Worm (Caenorhabditis elegans) whole organism, mixed stage, embryonic: ENCODE results near the gene gtf-2E1.

Source experiments
- M03D4.4 ChIP-seq: sonication (generic microtip); optimal IDR thresholded peaks from 2 replicates; lab custom pipeline; 2017; ENCODE audit warnings: mild to moderate bottlenecking, missing genetic modification characterization, missing compliant biosample characterization
- bed-3 ChIP-seq: fragments of 200-800 bp; sonication (Bioruptor generic); optimal IDR thresholded peaks from 3 replicates; lab custom pipeline; 2018; ENCODE audit warnings: mild to moderate bottlenecking, missing genetic modification characterization, moderate library complexity, missing compliant biosample characterization
- blmp-1 ChIP-seq: fragments of 150-350 bp; optimal IDR thresholded peaks from 2 replicates; lab custom pipeline; 2014; ENCODE audit warnings: missing biosample characterization, missing genetic modification characterization
- ceh-39 ChIP-seq: fragments of 150-350 bp; optimal IDR thresholded peaks from 2 replicates; lab custom pipeline; 2014; ENCODE audit warnings: missing biosample characterization, missing genetic modification characterization
- ceh-43 ChIP-seq: fragments of 200-800 bp; sonication (Bioruptor generic); optimal IDR thresholded peaks from 2 replicates; lab custom pipeline; 2018; ENCODE audit warnings: mild to moderate bottlenecking, missing genetic modification characterization, moderate library complexity, missing compliant biosample characterization
- ceh-83 ChIP-seq: fragments of 200-800 bp; sonication (Bioruptor generic); optimal IDR thresholded peaks from 2 replicates; lab custom pipeline; 2018; ENCODE audit warnings: mild to moderate bottlenecking, missing genetic modification characterization, missing compliant biosample characterization
- ces-1 ChIP-seq: fragments of 150-350 bp; optimal IDR thresholded peaks from 2 replicates; lab custom pipeline; 2014; ENCODE audit warnings: missing biosample characterization, missing genetic modification reagents, missing genetic modification characterization
- cnd-1 ChIP-seq: fragments of 200-800 bp; sonication (Bioruptor generic); optimal IDR thresholded peaks from 2 replicates; lab custom pipeline; 2018; ENCODE audit warnings: mild to moderate bottlenecking, missing genetic modification characterization, missing compliant biosample characterization
- drap-1 ChIP-seq: fragments of 200-800 bp; sonication (Bioruptor generic); optimal IDR thresholded peaks from 3 replicates; lab custom pipeline; 2018; ENCODE audit warnings: mild to moderate bottlenecking, missing genetic modification characterization, missing compliant biosample characterization
- elt-1 ChIP-seq: sonication (generic microtip); optimal IDR thresholded peaks from 2 replicates; lab custom pipeline; 2017; ENCODE audit warnings: missing genetic modification characterization, mild to moderate bottlenecking, missing compliant biosample characterization, antibody characterized with exemption, moderate library complexity, borderline replicate concordance; ENCODE audit not compliant: insufficient read depth
- elt-3 ChIP-seq: fragments of 150-350 bp; optimal IDR thresholded peaks from 2 replicates; lab custom pipeline; 2014; ENCODE audit warnings: missing biosample characterization, missing genetic modification characterization
- flh-1 ChIP-seq: fragments of 200-800 bp; sonication (Bioruptor generic); optimal IDR thresholded peaks from 2 replicates; lab custom pipeline; 2018; ENCODE audit warnings: mild to moderate bottlenecking, missing genetic modification characterization, moderate library complexity, missing compliant biosample characterization
- ham-2 ChIP-seq: fragments of 200-800 bp; sonication (Bioruptor generic); optimal IDR thresholded peaks from 2 replicates; lab custom pipeline; 2018; ENCODE audit warnings: mild to moderate bottlenecking, missing genetic modification characterization, missing compliant biosample characterization
- hlh-1 ChIP-seq: fragments of 150-350 bp; optimal IDR thresholded peaks from 2 replicates; lab custom pipeline; 2014; ENCODE audit warnings: missing biosample characterization, missing genetic modification reagents, missing genetic modification characterization
- lin-13 ChIP-seq: fragments of 150-350 bp; optimal IDR thresholded peaks from 2 replicates; lab custom pipeline; 2014; ENCODE audit warnings: missing biosample characterization, missing genetic modification characterization
- lsy-2 ChIP-seq: fragments of 150-350 bp; optimal IDR thresholded peaks from 2 replicates; lab custom pipeline; 2014; ENCODE audit warnings: missing biosample characterization, missing genetic modification characterization
- mab-5 ChIP-seq: fragments of 150-350 bp; optimal IDR thresholded peaks from 2 replicates; lab custom pipeline; 2014; ENCODE audit warnings: missing biosample characterization, missing genetic modification characterization
- mep-1 ChIP-seq: fragments of 150-350 bp; optimal IDR thresholded peaks from 2 replicates; lab custom pipeline; 2017; ENCODE audit warnings: missing biosample characterization, missing genetic modification reagents, missing genetic modification characterization, inconsistent platforms
- mls-2 ChIP-seq: sonication (generic microtip); optimal IDR thresholded peaks from 2 replicates; lab custom pipeline; 2016; ENCODE audit warnings: mild to moderate bottlenecking, missing genetic modification characterization, moderate library complexity, missing compliant biosample characterization
- nhr-12 ChIP-seq: fragments of 150-350 bp; optimal IDR thresholded peaks from 2 replicates; lab custom pipeline; 2014; ENCODE audit warnings: missing biosample characterization, missing genetic modification characterization
- nhr-2 ChIP-seq: fragments of 150-350 bp; optimal IDR thresholded peaks from 2 replicates; lab custom pipeline; 2014; ENCODE audit warnings: missing biosample characterization, missing genetic modification characterization
- nhr-237 ChIP-seq: fragments of 150-350 bp; optimal IDR thresholded peaks from 2 replicates; lab custom pipeline; 2014; ENCODE audit warnings: missing biosample characterization, missing genetic modification characterization
- nhr-28 ChIP-seq: fragments of 150-350 bp; optimal IDR thresholded peaks from 2 replicates; lab custom pipeline; 2014; ENCODE audit warnings: missing biosample characterization, missing genetic modification characterization
- nhr-76 ChIP-seq: sonication (generic microtip); optimal IDR thresholded peaks from 2 replicates; lab custom pipeline; 2017; ENCODE audit warnings: missing biosample characterization, missing genetic modification characterization
- pha-4 ChIP-seq: fragments of 150-350 bp; optimal IDR thresholded peaks from 2 replicates; lab custom pipeline; 2018; ENCODE audit warnings: missing biosample characterization, missing genetic modification reagents, missing genetic modification characterization
- sem-2 ChIP-seq: fragments of 200-800 bp; sonication (Bioruptor generic); optimal IDR thresholded peaks from 2 replicates; lab custom pipeline; 2018; ENCODE audit warnings: mild to moderate bottlenecking, missing genetic modification characterization, missing compliant biosample characterization
- snpc-4 ChIP-seq: fragments of 150-350 bp; optimal IDR thresholded peaks from 2 replicates; lab custom pipeline; 2014; ENCODE audit warnings: missing biosample characterization, missing genetic modification characterization
- sptf-1 ChIP-seq: sonication (generic microtip); optimal IDR thresholded peaks from 2 replicates; lab custom pipeline; 2017; ENCODE audit warnings: mild to moderate bottlenecking, missing genetic modification characterization, moderate library complexity, missing compliant biosample characterization
- tbx-8 ChIP-seq: fragments of 200-800 bp; sonication (Bioruptor generic); optimal IDR thresholded peaks from 2 replicates; lab custom pipeline; 2018; ENCODE audit warnings: mild to moderate bottlenecking, missing genetic modification characterization, moderate library complexity, missing compliant biosample characterization
- unc-120 ChIP-seq: sonication (generic microtip); optimal IDR thresholded peaks from 2 replicates; lab custom pipeline; 2017; ENCODE audit warnings: missing genetic modification characterization, missing compliant biosample characterization; ENCODE audit not compliant: poor library complexity, severe bottlenecking
- unc-39 ChIP-seq: fragments of 150-350 bp; optimal IDR thresholded peaks from 2 replicates; lab custom pipeline; 2014; ENCODE audit warnings: missing biosample characterization, missing genetic modification characterization
- unc-62 ChIP-seq: fragments of 150-350 bp; optimal IDR thresholded peaks from 2 replicates; lab custom pipeline; 2014; ENCODE audit warnings: missing biosample characterization, missing genetic modification reagents, missing genetic modification characterization
- zip-8 ChIP-seq: fragments of 150-350 bp; optimal IDR thresholded peaks from 2 replicates; lab custom pipeline; 2014; ENCODE audit warnings: missing biosample characterization, missing genetic modification characterization
- ztf-11 ChIP-seq: fragments of 150-350 bp; optimal IDR thresholded peaks from 2 replicates; lab custom pipeline; 2014; ENCODE audit warnings: missing biosample characterization, missing genetic modification characterization

The gtf-2E1 gene

DNA sequence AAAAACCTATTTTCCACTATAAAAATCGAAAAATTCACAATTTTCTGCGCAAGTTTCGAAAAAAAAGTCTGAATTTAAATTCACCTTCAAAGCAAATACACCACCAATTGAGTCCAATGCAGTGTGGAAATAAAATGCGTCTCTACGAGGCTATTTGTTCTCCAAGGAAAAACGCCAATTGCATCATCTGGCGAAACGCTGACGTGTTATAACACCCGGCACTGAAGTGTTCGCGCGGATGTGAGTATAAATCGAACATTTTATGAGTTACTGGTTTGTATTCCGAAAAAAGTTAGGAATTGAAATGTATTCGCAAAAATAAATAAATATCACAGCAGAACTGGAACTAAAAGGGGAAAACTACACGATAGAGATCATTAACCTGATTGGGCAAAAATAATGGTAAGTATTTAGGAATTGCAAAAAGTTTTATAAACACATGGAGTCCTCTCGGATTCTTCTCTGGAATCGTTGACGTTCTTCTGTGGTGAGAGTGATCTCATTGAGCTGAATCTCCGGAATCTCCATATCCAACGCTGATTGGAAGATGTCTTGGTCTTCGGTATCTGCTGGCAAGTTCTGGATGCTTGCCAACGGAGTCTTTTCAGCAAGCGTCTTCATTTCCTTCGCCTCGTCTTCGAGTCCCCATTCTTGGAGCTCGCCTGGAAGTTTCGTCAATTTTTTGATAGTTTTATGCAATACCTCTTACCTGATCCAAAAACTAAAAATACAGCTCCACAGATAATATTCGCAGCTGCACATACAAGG is 33.0 kb downstream of the gtf-2E1 start, which contains the start of gene zipt-7.1:
zipt-7.1 (minus strand) TSS at position 232 of the 768 bp plus-strand sequence.
- TF ChIP-seq unc-62 (GFP tag; lab: Kevin White, UChicago) (no peak), unc-39 (tag; lab: Kevin White, UChicago) (no peak), sptf-1 (no peak), M03D4.4 (tag; lab: Kevin White, UChicago) (no peak), ham-2 (GFP tag; lab: Kevin White, UChicago) (no peak), ztf-11 (no peak), flh-1 (no peak), pha-4 (no peak), nhr-28 (tag; lab: Kevin White, UChicago) (no peak), lsy-2 (tag; lab: Kevin White, UChicago) (no peak), ceh-39 (tag; lab: Kevin White, UChicago) (no peak), mls-2 (tag; lab: Kevin White, UChicago) (no peak), lin-13 (no peak), elt-3 (tag; lab: Kevin White, UChicago) (no peak), nhr-2 (tag; lab: Kevin White, UChicago) (no peak), mep-1 (tag; lab: Kevin White, UChicago) (no peak), ceh-83 (no peak), nhr-12 (tag; lab: Kevin White, UChicago) (no peak)

DNA sequence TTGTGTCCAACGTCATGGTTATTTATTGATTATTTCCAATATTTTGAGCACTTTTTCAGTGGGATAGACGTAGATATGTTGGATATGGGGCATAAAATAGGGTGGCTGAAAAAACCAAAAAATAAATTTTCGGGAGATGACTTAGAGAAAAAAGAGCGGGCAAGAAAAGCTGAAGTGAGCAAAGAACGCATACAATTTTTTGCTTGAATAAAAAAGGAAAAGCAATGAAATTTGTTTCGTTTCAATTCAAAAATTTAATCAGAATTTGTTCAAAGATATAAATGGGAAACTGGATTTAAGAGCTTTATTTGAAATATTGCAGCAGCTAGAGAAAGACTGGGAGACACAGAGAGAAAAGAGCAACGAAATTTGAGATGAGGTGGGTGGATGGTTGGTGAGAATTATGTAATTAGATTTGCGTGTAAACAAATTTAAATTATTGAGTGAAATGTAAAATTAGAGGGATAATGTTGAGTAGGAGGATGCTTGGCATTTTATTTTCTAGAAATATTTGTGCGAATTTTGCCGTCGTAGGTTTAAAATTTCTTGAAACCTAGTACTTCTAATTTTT is 36.6 kb downstream of the gtf-2E1 start, which contains the start of the genes T28F3.11 and slc-17.4:
T28F3.11 (minus strand) TSS at position 51 of the 571 bp plus-strand sequence.
slc-17.4 (minus strand) TSS at position 105 of the 571 bp plus-strand sequence.
- TF ChIP-seq ceh-39 (tag; lab: Kevin White, UChicago) (no peak), ces-1 (GFP tag; lab: Kevin White, UChicago) (peak; percentile 64)

DNA sequence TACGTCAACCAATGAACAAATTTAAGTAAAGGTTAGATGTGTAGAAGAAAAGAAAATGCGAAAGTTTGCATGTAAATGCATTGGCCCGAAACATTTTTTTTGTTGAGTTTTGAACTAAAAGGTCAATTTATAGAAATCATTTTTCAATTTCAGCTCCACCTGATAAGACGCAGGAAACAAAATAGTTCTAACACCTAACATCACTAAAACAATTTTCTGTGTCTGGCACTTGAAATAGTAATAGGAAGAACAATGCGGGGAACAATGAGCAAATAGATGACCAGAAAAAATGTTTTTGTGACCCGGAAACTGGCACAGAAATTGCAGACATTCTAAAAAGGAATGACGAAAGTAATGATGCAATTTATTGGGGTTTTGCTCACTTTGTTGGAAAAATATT is 37.2 kb downstream of the gtf-2E1 start:
- TF ChIP-seq ces-1 (GFP tag; lab: Kevin White, UChicago) (no peak), mab-5 (no peak), cnd-1 (tag; lab: Kevin White, UChicago) (no peak), nhr-76 (tag; lab: Kevin White, UChicago) (no peak), elt-1 (tag; lab: Kevin White, UChicago) (no peak), zip-8 (tag; lab: Kevin White, UChicago) (no peak), nhr-12 (tag; lab: Kevin White, UChicago) (no peak), drap-1 (GFP tag; lab: Kevin White, UChicago) (no peak), ceh-83 (no peak)

DNA sequence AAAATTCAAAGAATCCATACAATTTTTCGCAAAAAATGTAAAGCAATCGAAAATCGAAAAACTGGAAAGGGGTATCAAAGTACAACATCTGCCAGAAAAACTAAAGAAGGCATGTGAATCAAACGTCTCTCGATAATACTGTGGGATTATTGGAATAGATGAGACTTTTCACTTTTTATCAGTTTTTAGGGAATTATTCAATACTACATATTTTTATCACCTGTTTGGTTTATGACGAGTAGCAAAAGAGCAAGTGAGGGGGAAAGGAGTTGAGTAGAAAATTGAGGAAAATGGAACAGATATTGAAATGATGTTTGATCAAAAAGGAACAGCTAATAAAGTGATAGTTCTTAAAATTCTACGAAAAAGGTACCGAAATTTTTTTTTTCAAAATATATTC is 38.0 kb downstream of the gtf-2E1 start:
- TF ChIP-seq blmp-1 (no peak), elt-3 (tag; lab: Kevin White, UChicago) (no peak), ceh-43 (GFP tag; lab: Kevin White, UChicago) (no peak), nhr-28 (tag; lab: Kevin White, UChicago) (no peak), tbx-8 (GFP tag; lab: Kevin White, UChicago) (no peak), unc-62 (GFP tag; lab: Kevin White, UChicago) (no peak), sem-2 (GFP tag; lab: Kevin White, UChicago) (no peak), ces-1 (GFP tag; lab: Kevin White, UChicago) (no peak), nhr-76 (tag; lab: Kevin White, UChicago) (no peak), snpc-4 (tag; lab: Kevin White, UChicago) (no peak)

DNA sequence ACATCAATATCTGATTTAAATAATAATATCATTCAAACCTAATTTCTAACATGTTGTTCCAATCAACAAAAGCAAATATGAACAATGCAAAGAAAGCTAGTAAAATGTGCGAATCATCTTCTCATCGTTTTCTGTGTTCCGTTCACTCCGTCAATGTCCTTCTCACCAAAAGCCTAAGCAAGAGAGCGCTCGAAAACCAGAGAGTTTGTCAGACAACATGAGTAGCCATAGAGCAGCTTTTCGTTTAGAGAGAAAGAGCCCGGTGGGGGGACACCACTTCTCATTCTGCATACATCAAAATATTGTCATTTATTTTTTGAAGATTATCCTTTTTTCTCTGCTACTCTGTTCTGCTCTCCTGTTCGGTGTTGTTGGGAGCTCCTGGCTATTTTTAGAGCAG is 38.6 kb downstream of the gtf-2E1 start:
- TF ChIP-seq bed-3 (no peak), mep-1 (tag; lab: Kevin White, UChicago) (no peak), M03D4.4 (tag; lab: Kevin White, UChicago) (no peak), pha-4 (peak; percentile 14), ham-2 (GFP tag; lab: Kevin White, UChicago) (no peak), nhr-12 (tag; lab: Kevin White, UChicago) (no peak), unc-120 (tag; lab: Kevin White, UChicago) (peak; percentile 19), hlh-1 (tag; lab: Kevin White, UChicago) (peak; percentile 20), elt-1 (tag; lab: Kevin White, UChicago) (no peak), tbx-8 (GFP tag; lab: Kevin White, UChicago) (no peak), snpc-4 (tag; lab: Kevin White, UChicago) (no peak), nhr-237 (tag; lab: Kevin White, UChicago) (no peak), nhr-76 (tag; lab: Kevin White, UChicago) (no peak), unc-62 (GFP tag; lab: Kevin White, UChicago) (no peak), unc-39 (tag; lab: Kevin White, UChicago) (no peak)
- TF ChIP-seq, all 35 proteins: peak for 3
